Fruit fly (Drosophila melanogaster): ENCODE data around the gene Tsp26A.

Gene Tsp26A

dm6 chr2L:6022793-6023192 is 22.8 kb downstream of the Tsp26A start (continued):
- TF ChIP-seq CG10979 (tag; optimal IDR thresholded peaks at IDR 0.05) (peak; percentile 47), sisA (GFP tag; IDR thresholded peaks at IDR 0.05) (0 out of 2 replicates have a peak, but pooled peaks have one; percentile 27), CG8765 (GFP tag; IDR thresholded peaks at IDR 0.05) (no peak), CG7271 (tag; optimal IDR thresholded peaks at IDR 0.05) (no peak), otp (GFP tag; IDR thresholded peaks at IDR 0.05) (no peak), yki (optimal IDR thresholded peaks at IDR 0.05) (no peak), toy (GFP tag; IDR thresholded peaks at IDR 0.05) (no peak), CG32767 (GFP tag; IDR thresholded peaks at IDR 0.05) (no peak), CG6683 (GFP tag; optimal IDR thresholded peaks at IDR 0.05) (no peak), gcm (GFP tag; optimal IDR thresholded peaks at IDR 0.05) (no peak), vvl (GFP tag; IDR thresholded peaks at IDR 0.05) (no peak), CG11560 (tag; IDR thresholded peaks at IDR 0.05) (no peak), D19A (tag; optimal IDR thresholded peaks at IDR 0.05) (peak; percentile 44), Hr39 (optimal IDR thresholded peaks at IDR 0.05) (no peak), crc (GFP tag; optimal IDR thresholded peaks at IDR 0.05) (no peak), CG1603 (tag; optimal IDR thresholded peaks at IDR 0.05) (no peak), CG17359 (tag; optimal IDR thresholded peaks at IDR 0.05) (peak; percentile 18), CG14710 (tag; optimal IDR thresholded peaks at IDR 0.05) (peak; percentile 54), aop (GFP tag; IDR thresholded peaks at IDR 0.05) (no peak), bsh (GFP tag; optimal IDR thresholded peaks at IDR 0.05) (peak; percentile 31 to 34), NFAT (GFP tag; IDR thresholded peaks at IDR 0.05) (no peak), croc (GFP tag; conservative IDR thresholded peaks at IDR 0.05) (peak; percentile 33; the same call in 1 of the 3 replicates), CG6765 (GFP tag; optimal IDR thresholded peaks at IDR 0.05) (no peak), CG1832 (GFP tag; optimal IDR thresholded peaks at IDR 0.05) (no peak), prd (optimal IDR thresholded peaks at IDR 0.05) (no peak), prd (GFP tag; IDR thresholded peaks at IDR 0.05) (peak; percentile 30; the same call in 1 of the 3 replicates), fd96Cb (tag; optimal IDR thresholded peaks at IDR 0.05) (peak; percentile 23), jumu (GFP tag; optimal IDR thresholded peaks at IDR 0.05) (no peak), CG10209 (GFP tag; optimal IDR thresholded peaks at IDR 0.05) (no peak), CG7839 (tag; optimal IDR thresholded peaks at IDR 0.05) (peak; percentile 42), Blimp-1 (GFP tag; optimal IDR thresholded peaks at IDR 0.05) (peak; percentile 25), chinmo (GFP tag; IDR thresholded peaks at IDR 0.05; ENCODE audit: partially characterized antibody) (no peak), Opbp (GFP tag; IDR thresholded peaks at IDR 0.05; ENCODE audit: partially characterized antibody) (no peak), CG6254 (GFP tag; optimal IDR thresholded peaks at IDR 0.05) (peak; percentile 1), phol (tag; optimal IDR thresholded peaks at IDR 0.05) (peak; percentile 58), CG5953 (GFP tag; IDR thresholded peaks at IDR 0.05) (no peak), CG14050 (GFP tag; IDR thresholded peaks at IDR 0.05) (no peak), CG16779 (GFP tag; IDR thresholded peaks at IDR 0.05) (no peak), CG18764 (GFP tag; optimal IDR thresholded peaks at IDR 0.05) (no peak), Xrp1 (GFP tag; IDR thresholded peaks at IDR 0.05) (peak; percentile 62), Xbp1 (GFP tag; optimal IDR thresholded peaks at IDR 0.05) (peak; percentile 3), CG11696 (GFP tag; IDR thresholded peaks at IDR 0.05) (no peak), D (optimal IDR thresholded peaks at IDR 0.05) (no peak), D (GFP tag; optimal IDR thresholded peaks at IDR 0.05) (peak; percentile 10), Nf-YA (GFP tag; IDR thresholded peaks at IDR 0.05) (no peak), CG17568 (GFP tag; optimal IDR thresholded peaks at IDR 0.05) (no peak), nom (GFP tag; optimal IDR thresholded peaks at IDR 0.05) (peak; percentile 64), grau (tag; optimal IDR thresholded peaks at IDR 0.05) (no peak), dysf (GFP tag; IDR thresholded peaks at IDR 0.05) (0 out of 3 replicates have a peak, but pooled peaks have one; percentile 9), Fer3 (tag; optimal IDR thresholded peaks at IDR 0.05) (no peak), CG3163 (GFP tag; optimal IDR thresholded peaks at IDR 0.05) (no peak), CG18262 (tag; optimal IDR thresholded peaks at IDR 0.05) (peak; percentile 71)
